Fruit fly (Drosophila melanogaster) whole organism, embryonic: ENCODE measurements around the gene Vps39.

Source experiments
- Asciz ChIP-seq: fragments of 200-800 bp; sonication (Bioruptor generic); optimal IDR thresholded peaks from 2 replicates; lab custom pipeline; 2017; ENCODE audit warnings: missing biosample characterization, mild to moderate bottlenecking, missing genetic modification characterization, missing genetic modification reagents
- CG12391 ChIP-seq: fragments of 200-800 bp; sonication (Bioruptor generic); optimal IDR thresholded peaks from 3 replicates; lab custom pipeline; 2018; ENCODE audit warnings: missing biosample characterization, mild to moderate bottlenecking, missing genetic modification characterization, moderate library complexity
- CG14860 ChIP-seq: fragments of 200-800 bp; sonication (Bioruptor generic); IDR thresholded peaks from 3 replicates; pipeline ENCODE4 v1.3.6; 2022; ENCODE audit warnings: missing biosample characterization, missing genetic modification characterization; ENCODE audit not compliant: partially characterized antibody
- CG15696 ChIP-seq: fragments of 200-800 bp; sonication (Bioruptor generic); optimal IDR thresholded peaks from 2 replicates; lab custom pipeline; 2019; ENCODE audit warnings: missing biosample characterization, mild to moderate bottlenecking, missing genetic modification characterization, moderate library complexity
- CG16813 ChIP-seq: fragments of 200-800 bp; sonication (Bioruptor generic); IDR thresholded peaks from 3 replicates; pipeline ENCODE4 v1.3.6; 2022; ENCODE audit warnings: missing biosample characterization, missing genetic modification characterization; ENCODE audit not compliant: partially characterized antibody
- CG17328 ChIP-seq: fragments of 200-800 bp; sonication (Bioruptor generic); IDR thresholded peaks from 2 replicates; pipeline ENCODE4 v1.3.6; 2022; ENCODE audit warnings: missing biosample characterization, missing genetic modification characterization
- CG17385 ChIP-seq: fragments of 200-800 bp; sonication (Bioruptor generic); optimal IDR thresholded peaks from 3 replicates; lab custom pipeline; 2018; ENCODE audit warnings: missing biosample characterization, mild to moderate bottlenecking, missing genetic modification characterization
- CG1792 ChIP-seq: fragments of 200-800 bp; sonication (Bioruptor generic); optimal IDR thresholded peaks from 2 replicates; lab custom pipeline; 2016; ENCODE audit warnings: missing biosample characterization, missing genetic modification characterization
- CG18599 ChIP-seq: fragments of 200-800 bp; sonication (Bioruptor generic); optimal IDR thresholded peaks from 3 replicates; lab custom pipeline; 2017; ENCODE audit warnings: missing biosample characterization, missing genetic modification characterization, mild to moderate bottlenecking, moderate library complexity, missing genetic modification reagents
- CG2120 ChIP-seq: fragments of 200-800 bp; sonication (Bioruptor generic); optimal IDR thresholded peaks from 3 replicates; lab custom pipeline; 2016; ENCODE audit warnings: missing biosample characterization, missing genetic modification characterization
- CG2129 ChIP-seq: fragments of 200-800 bp; sonication (Bioruptor generic); IDR thresholded peaks from 2 replicates; pipeline ENCODE4 v1.3.6; 2022; ENCODE audit warnings: missing biosample characterization, missing genetic modification characterization; ENCODE audit not compliant: partially characterized antibody
- CG31441 ChIP-seq: fragments of 200-800 bp; sonication (Bioruptor generic); IDR thresholded peaks from 2 replicates; pipeline ENCODE4 v1.3.6; 2022; ENCODE audit warnings: missing biosample characterization, missing genetic modification characterization
- CG3847 ChIP-seq: fragments of 200-800 bp; sonication (Bioruptor generic); IDR thresholded peaks from 2 replicates; pipeline ENCODE4 v1.3.6; 2022; ENCODE audit warnings: missing biosample characterization, missing genetic modification characterization
- CG6175 ChIP-seq: fragments of 200-800 bp; sonication (Bioruptor generic); IDR thresholded peaks from 3 replicates; pipeline ENCODE4 v1.3.6; 2022; ENCODE audit warnings: missing biosample characterization, missing genetic modification characterization
- CG6683 ChIP-seq: fragments of 200-800 bp; sonication (Bioruptor generic); optimal IDR thresholded peaks from 2 replicates; lab custom pipeline; 2017; ENCODE audit warnings: missing biosample characterization, mild to moderate bottlenecking, missing genetic modification characterization, missing genetic modification reagents
- CG6765 ChIP-seq: fragments of 200-800 bp; sonication (Bioruptor generic); optimal IDR thresholded peaks from 3 replicates; lab custom pipeline; 2017; ENCODE audit warnings: missing biosample characterization, mild to moderate bottlenecking, missing genetic modification characterization
- CG7745 ChIP-seq: fragments of 200-800 bp; sonication (Bioruptor generic); optimal IDR thresholded peaks from 2 replicates; lab custom pipeline; 2018; ENCODE audit warnings: missing biosample characterization, mild to moderate bottlenecking, missing genetic modification characterization, moderate library complexity
- CG7963 ChIP-seq: fragments of 200-800 bp; sonication (Bioruptor generic); IDR thresholded peaks from 3 replicates; pipeline ENCODE4 v1.3.6; 2022; ENCODE audit warnings: missing biosample characterization, missing genetic modification characterization; ENCODE audit not compliant: partially characterized antibody
- CG9215 ChIP-seq: fragments of 200-800 bp; sonication (Bioruptor generic); IDR thresholded peaks from 2 replicates; pipeline ENCODE4 v1.3.6; 2022; ENCODE audit warnings: missing biosample characterization, missing genetic modification characterization
- CG9437 ChIP-seq: fragments of 200-800 bp; sonication (Bioruptor generic); optimal IDR thresholded peaks from 2 replicates; lab custom pipeline; 2018; ENCODE audit warnings: missing biosample characterization, mild to moderate bottlenecking, missing genetic modification characterization
- D ChIP-seq, 2 experiments: fragments of 200-800 bp in 1 of 2; fragments of >200 bp in 1 of 2; sonication (Bioruptor generic) in 1 of 2; optimal IDR thresholded peaks; 2 replicates in 1 of 2; 3 replicates in 1 of 2; lab custom pipeline; 2017; ENCODE audit warnings: mild to moderate bottlenecking in 1 of 2, missing biosample characterization in 1 of 2, missing genetic modification characterization in 1 of 2, missing genetic modification reagents in 1 of 2
- D19A ChIP-seq: fragments of 200-800 bp; optimal IDR thresholded peaks from 3 replicates; lab custom pipeline; 2019; ENCODE audit warnings: missing biosample characterization, mild to moderate bottlenecking, missing genetic modification characterization, moderate library complexity
- Deaf1 ChIP-seq: fragments of 200-800 bp; optimal IDR thresholded peaks from 3 replicates; lab custom pipeline; 2019; ENCODE audit warnings: missing biosample characterization, mild to moderate bottlenecking, missing genetic modification characterization, moderate library complexity
- Dip3 ChIP-seq: fragments of 200-800 bp; sonication (Bioruptor generic); optimal IDR thresholded peaks from 3 replicates; lab custom pipeline; 2016; ENCODE audit warnings: missing biosample characterization, missing genetic modification characterization
- Dp ChIP-seq: fragments of 200-800 bp; sonication (Bioruptor generic); optimal IDR thresholded peaks from 2 replicates; lab custom pipeline; 2018; ENCODE audit warnings: missing biosample characterization, mild to moderate bottlenecking, missing genetic modification characterization, moderate library complexity
- Dref ChIP-seq: fragments of 200-800 bp; sonication (Bioruptor generic); IDR thresholded peaks from 2 replicates; pipeline ENCODE4 v1.3.6; 2022; ENCODE audit warnings: missing biosample characterization, missing genetic modification characterization
- Fer2 ChIP-seq: fragments of 200-800 bp; sonication (Bioruptor generic); optimal IDR thresholded peaks from 2 replicates; lab custom pipeline; 2018; ENCODE audit warnings: missing biosample characterization, mild to moderate bottlenecking, missing genetic modification characterization, moderate library complexity
- HLH54F ChIP-seq: fragments of 200-800 bp; sonication (Bioruptor generic); optimal IDR thresholded peaks from 3 replicates; lab custom pipeline; 2016; ENCODE audit warnings: missing biosample characterization, missing genetic modification characterization
- HmgD ChIP-seq: fragments of 200-800 bp; sonication (Bioruptor generic); optimal IDR thresholded peaks from 3 replicates; lab custom pipeline; 2016; ENCODE audit warnings: missing biosample characterization, missing genetic modification characterization
- Mrtf ChIP-seq: fragments of 200-800 bp; sonication (Bioruptor generic); IDR thresholded peaks from 3 replicates; pipeline ENCODE4 v1.3.6; 2022; ENCODE audit warnings: missing biosample characterization, missing genetic modification characterization
- Oaz ChIP-seq: fragments of 200-800 bp; sonication (Bioruptor generic); IDR thresholded peaks from 2 replicates; pipeline ENCODE4 v1.3.6; 2022; ENCODE audit warnings: missing biosample characterization, missing genetic modification characterization
- Vsx1 ChIP-seq: fragments of 200-800 bp; sonication (Bioruptor generic); optimal IDR thresholded peaks from 2 replicates; lab custom pipeline; 2017; ENCODE audit warnings: missing biosample characterization, mild to moderate bottlenecking, missing genetic modification characterization, missing genetic modification reagents
- abd-A ChIP-seq: fragments of 200-800 bp; sonication (Bioruptor generic); optimal IDR thresholded peaks from 3 replicates; lab custom pipeline; 2019; ENCODE audit warnings: missing biosample characterization, mild to moderate bottlenecking, missing genetic modification characterization, moderate library complexity
- br ChIP-seq: fragments of >200 bp; optimal IDR thresholded peaks from 2 replicates; lab custom pipeline; 2017
- dmrt11E ChIP-seq: fragments of 200-800 bp; sonication (Bioruptor generic); optimal IDR thresholded peaks from 3 replicates; lab custom pipeline; 2018; ENCODE audit warnings: missing biosample characterization, mild to moderate bottlenecking, missing genetic modification characterization, moderate library complexity
- gcm ChIP-seq: fragments of 200-800 bp; sonication (Bioruptor generic); optimal IDR thresholded peaks from 2 replicates; lab custom pipeline; 2019; ENCODE audit warnings: missing biosample characterization, mild to moderate bottlenecking, missing genetic modification characterization, moderate library complexity
- gfzf ChIP-seq: fragments of 200-800 bp; sonication (Bioruptor generic); optimal IDR thresholded peaks from 2 replicates; lab custom pipeline; 2016; ENCODE audit warnings: missing biosample characterization, mild to moderate bottlenecking, missing genetic modification characterization, moderate library complexity
- jing ChIP-seq: fragments of 200-800 bp; sonication (Bioruptor generic); optimal IDR thresholded peaks from 2 replicates; lab custom pipeline; 2018; ENCODE audit warnings: missing biosample characterization, mild to moderate bottlenecking, missing genetic modification characterization
- lbe ChIP-seq: fragments of 200-800 bp; sonication (Bioruptor generic); optimal IDR thresholded peaks from 2 replicates; lab custom pipeline; 2016; ENCODE audit warnings: missing biosample characterization, mild to moderate bottlenecking, missing genetic modification characterization
- lilli ChIP-seq: fragments of 200-800 bp; sonication (Bioruptor generic); optimal IDR thresholded peaks from 3 replicates; lab custom pipeline; 2016; ENCODE audit warnings: missing biosample characterization, missing genetic modification characterization
- lola ChIP-seq, 3 experiments: fragments of >200 bp in 2 of 3; fragments of 200-800 bp in 1 of 3; sonication (Bioruptor generic) in 1 of 3; optimal IDR thresholded peaks; 2 replicates each; lab custom pipeline; 2017 to 2019; ENCODE audit warnings: missing biosample characterization in 3 of 3, missing genetic modification characterization in 3 of 3, mild to moderate bottlenecking in 1 of 3, moderate library complexity in 1 of 3
- maf-S ChIP-seq: fragments of 200-800 bp; sonication (Bioruptor generic); optimal IDR thresholded peaks from 2 replicates; lab custom pipeline; 2016; ENCODE audit warnings: missing biosample characterization, missing genetic modification characterization
- pb ChIP-seq: fragments of 200-800 bp; sonication (Bioruptor generic); optimal IDR thresholded peaks from 3 replicates; lab custom pipeline; 2016; ENCODE audit warnings: missing biosample characterization, missing genetic modification characterization
- pros ChIP-seq: fragments of 200-800 bp; sonication (Bioruptor generic); optimal IDR thresholded peaks from 3 replicates; lab custom pipeline; 2019; ENCODE audit warnings: missing biosample characterization, mild to moderate bottlenecking, missing genetic modification characterization, moderate library complexity
- seq ChIP-seq: fragments of 200-800 bp; sonication (Bioruptor generic); IDR thresholded peaks from 2 replicates; pipeline ENCODE4 v1.3.6; 2022; ENCODE audit warnings: missing biosample characterization, missing genetic modification characterization
- slbo ChIP-seq: fragments of 200-800 bp; sonication (Bioruptor generic); IDR thresholded peaks from 2 replicates; pipeline ENCODE4 v1.3.6; 2022; ENCODE audit warnings: missing biosample characterization, missing genetic modification characterization
- stc ChIP-seq: fragments of 200-800 bp; sonication (Bioruptor generic); IDR thresholded peaks from 2 replicates; pipeline ENCODE4 v1.3.6; 2022; ENCODE audit warnings: missing biosample characterization, missing genetic modification characterization
- tap ChIP-seq: fragments of 200-800 bp; optimal IDR thresholded peaks from 3 replicates; lab custom pipeline; 2019; ENCODE audit warnings: missing biosample characterization, mild to moderate bottlenecking, missing genetic modification characterization, moderate library complexity
- tin ChIP-seq: fragments of 200-800 bp; sonication (Bioruptor generic); optimal IDR thresholded peaks from 3 replicates; lab custom pipeline; 2016; ENCODE audit warnings: missing biosample characterization, missing genetic modification characterization
- zen ChIP-seq: fragments of 200-800 bp; sonication (Bioruptor generic); optimal IDR thresholded peaks from 3 replicates; lab custom pipeline; 2018; ENCODE audit warnings: missing biosample characterization, mild to moderate bottlenecking, missing genetic modification characterization, moderate library complexity

Vps39 gene

dm6 chr3R:18301569-18301968, 27.3 kb upstream of the Vps39 start, which contains the start of gene Polr1E (continued):
- peak; percentile 20; the same call in 1 of the 2 replicates for TF ChIP-seq CG2129
- TF ChIP-seq Dp, result peak; percentile 94
- TF ChIP-seq CG6175 (GFP tag; lab: Robert Waterston, UW), result no peak; the same call in 2 of the 3 replicates
- no peak for TF ChIP-seq maf-S
- no peak for TF ChIP-seq HLH54F
- TF ChIP-seq CG6765 (GFP tag; lab: Kevin White, UChicago), result no peak
- TF ChIP-seq seq, result no peak
- TF ChIP-seq CG3847, result 0 out of 2 replicates have a peak, but pooled peaks have one; percentile 4
- no peak for TF ChIP-seq CG1792 (GFP tag; lab: Kevin White, UChicago)
- TF ChIP-seq stc (GFP tag; lab: Robert Waterston, UW), result no peak
- TF ChIP-seq tin, result no peak
- TF ChIP-seq Fer2, result no peak
- no peak for TF ChIP-seq jing (GFP tag; lab: Kevin White, UChicago)
- TF ChIP-seq D (optimal IDR thresholded peaks at IDR 0.05; lab: Kevin White, UChicago), result no peak
- TF ChIP-seq D (GFP tag; optimal IDR thresholded peaks at IDR 0.05; lab: Kevin White, UChicago), result no peak
- TF ChIP-seq HmgD (GFP tag; lab: Kevin White, UChicago), result peak; percentile 36
- TF ChIP-seq br, result no peak
- no peak for TF ChIP-seq slbo (GFP tag; lab: Robert Waterston, UW)
- peak; percentile 67; the same call in 2 of the 3 replicates for TF ChIP-seq CG7963 (GFP tag; lab: Robert Waterston, UW)
- no peak for TF ChIP-seq CG31441 (GFP tag; lab: Robert Waterston, UW)
- TF ChIP-seq lilli, result peak; percentile 11
- TF ChIP-seq CG9437 (GFP tag; lab: Kevin White, UChicago), result no peak
- TF ChIP-seq CG16813 (GFP tag; lab: Robert Waterston, UW), result peak; percentile 56; the same call in 2 of the 3 replicates
- peak; percentile 38 for TF ChIP-seq gfzf (GFP tag; lab: Kevin White, UChicago)
- TF ChIP-seq abd-A, result no peak
- no peak for TF ChIP-seq Deaf1 (tag; lab: Kevin White, UChicago)
- peak; percentile 18 for TF ChIP-seq CG12391
- TF ChIP-seq CG7745 (tag; lab: Kevin White, UChicago), result no peak
- no peak for TF ChIP-seq Oaz (GFP tag; lab: Robert Waterston, UW)
- TF ChIP-seq CG18599 (GFP tag; lab: Kevin White, UChicago), result no peak
- TF ChIP-seq CG6683 (GFP tag; lab: Kevin White, UChicago), result no peak
- peak; percentile 99 for TF ChIP-seq Dref (GFP tag; lab: Robert Waterston, UW)
- no peak for TF ChIP-seq CG15696 (tag; lab: Kevin White, UChicago)
- no peak for TF ChIP-seq pros (GFP tag; lab: Kevin White, UChicago)
- no peak for TF ChIP-seq Vsx1 (GFP tag; lab: Kevin White, UChicago)
- no peak for TF ChIP-seq tap
- TF ChIP-seq gcm, result no peak
- no peak for TF ChIP-seq lbe (GFP tag; lab: Kevin White, UChicago)
- no peak for TF ChIP-seq dmrt11E (tag; lab: Kevin White, UChicago)
- no peak for TF ChIP-seq CG2120 (GFP tag; lab: Kevin White, UChicago)
- TF ChIP-seq zen (tag; lab: Kevin White, UChicago), result no peak
- no peak for TF ChIP-seq lola (GFP tag; optimal IDR thresholded peaks at IDR 0.05; lab: Kevin White, UChicago)
- no peak for TF ChIP-seq Mrtf (GFP tag; lab: Robert Waterston, UW)
- TF ChIP-seq D19A (tag; lab: Kevin White, UChicago), result no peak
- TF ChIP-seq pb (GFP tag; lab: Kevin White, UChicago), result no peak
- TF ChIP-seq Asciz (GFP tag; lab: Kevin White, UChicago), result no peak
- TF ChIP-seq CG17328 (GFP tag; lab: Robert Waterston, UW), result no peak
- TF ChIP-seq CG14860 (GFP tag; lab: Robert Waterston, UW), result peak; percentile 62; the same call in 2 of the 3 replicates
- TF ChIP-seq CG17385 (GFP tag; lab: Kevin White, UChicago), result no peak
- no peak for TF ChIP-seq CG9215
- TF ChIP-seq Dip3, result no peak
